Worm (Caenorhabditis elegans) whole organism, late embryonic: ENCODE results near the gene ced-6.

Source experiments
- C08G9.2 ChIP-seq: sonication (generic microtip); optimal IDR thresholded peaks from 2 replicates; lab custom pipeline; 2016; ENCODE audit warnings: mild to moderate bottlenecking, missing genetic modification characterization, moderate library complexity, missing compliant biosample characterization
- C38D4.7 ChIP-seq: fragments of 200-800 bp; sonication (Bioruptor generic); optimal IDR thresholded peaks from 2 replicates; lab custom pipeline; 2018; ENCODE audit warnings: mild to moderate bottlenecking, missing genetic modification characterization, moderate library complexity, missing compliant biosample characterization
- K02D7.2 ChIP-seq: sonication (generic microtip); optimal IDR thresholded peaks from 2 replicates; lab custom pipeline; 2017; ENCODE audit warnings: mild to moderate bottlenecking, missing genetic modification characterization, missing compliant biosample characterization
- K09A11.1 ChIP-seq: sonication (generic microtip); optimal IDR thresholded peaks from 2 replicates; lab custom pipeline; 2017; ENCODE audit warnings: antibody characterized with exemption, mild to moderate bottlenecking, missing genetic modification characterization, missing compliant biosample characterization; ENCODE audit not compliant: insufficient read depth
- T23F11.4 ChIP-seq: fragments of 200-800 bp; sonication (Bioruptor generic); optimal IDR thresholded peaks from 2 replicates; lab custom pipeline; 2018; ENCODE audit warnings: mild to moderate bottlenecking, missing genetic modification characterization, missing compliant biosample characterization
- ahr-1 ChIP-seq: sonication (generic microtip); optimal IDR thresholded peaks from 2 replicates; lab custom pipeline; 2016; ENCODE audit warnings: missing genetic modification characterization, missing compliant biosample characterization
- ama-1 ChIP-seq: fragments of 150-350 bp; optimal IDR thresholded peaks from 2 replicates; lab custom pipeline; 2014
- ceh-14 ChIP-seq: sonication (generic microtip); optimal IDR thresholded peaks from 2 replicates; lab custom pipeline; 2016; ENCODE audit warnings: missing genotype, missing genetic modification characterization, missing compliant biosample characterization
- ceh-18 ChIP-seq: sonication (generic microtip); optimal IDR thresholded peaks from 2 replicates; lab custom pipeline; 2016; ENCODE audit warnings: missing genetic modification characterization, missing compliant biosample characterization
- ceh-19 ChIP-seq: fragments of 200-800 bp; sonication (Bioruptor generic); optimal IDR thresholded peaks from 2 replicates; lab custom pipeline; 2018; ENCODE audit warnings: mild to moderate bottlenecking, missing genetic modification characterization, missing compliant biosample characterization
- ceh-2 ChIP-seq: sonication (generic microtip); optimal IDR thresholded peaks from 2 replicates; lab custom pipeline; 2016; ENCODE audit warnings: missing genotype, missing genetic modification characterization, missing compliant biosample characterization
- ceh-22 ChIP-seq: sonication (generic microtip); optimal IDR thresholded peaks from 2 replicates; lab custom pipeline; 2017; ENCODE audit warnings: missing biosample characterization, missing genetic modification characterization
- ceh-24 ChIP-seq: sonication (generic microtip); optimal IDR thresholded peaks from 2 replicates; lab custom pipeline; 2016; ENCODE audit warnings: mild to moderate bottlenecking, missing genetic modification characterization, missing compliant biosample characterization
- ceh-30 ChIP-seq: fragments of 150-350 bp; optimal IDR thresholded peaks from 2 replicates; lab custom pipeline; 2014; ENCODE audit warnings: missing biosample characterization, missing genetic modification characterization
- ceh-31 ChIP-seq: sonication (generic microtip); optimal IDR thresholded peaks from 2 replicates; lab custom pipeline; 2016; ENCODE audit warnings: missing genetic modification characterization, missing compliant biosample characterization
- ceh-45 ChIP-seq: fragments of 200-800 bp; sonication (Bioruptor generic); IDR thresholded peaks from 2 replicates; pipeline ENCODE4 v1.3.6; 2022; ENCODE audit warnings: missing genetic modification reagents, missing genetic modification characterization, missing compliant biosample characterization
- ceh-6 ChIP-seq: fragments of 200-800 bp; sonication (Bioruptor generic); optimal IDR thresholded peaks from 2 replicates; lab custom pipeline; 2018; ENCODE audit warnings: mild to moderate bottlenecking, missing genetic modification characterization, missing compliant biosample characterization
- dmd-4 ChIP-seq: sonication (generic microtip); optimal IDR thresholded peaks from 2 replicates; lab custom pipeline; 2016; ENCODE audit warnings: borderline replicate concordance, missing genetic modification characterization, missing compliant biosample characterization
- elt-2 ChIP-seq: sonication (generic microtip); optimal IDR thresholded peaks from 2 replicates; lab custom pipeline; 2016; ENCODE audit warnings: missing genetic modification reagents, missing genetic modification characterization, missing compliant biosample characterization
- elt-4 ChIP-seq: sonication (generic microtip); optimal IDR thresholded peaks from 2 replicates; lab custom pipeline; 2016; ENCODE audit warnings: missing genetic modification characterization, missing compliant biosample characterization
- ets-4 ChIP-seq: sonication (generic microtip); optimal IDR thresholded peaks from 2 replicates; lab custom pipeline; 2016; ENCODE audit warnings: missing genetic modification characterization, missing compliant biosample characterization
- fkh-6 ChIP-seq: sonication (generic microtip); optimal IDR thresholded peaks from 2 replicates; lab custom pipeline; 2016; ENCODE audit warnings: missing genetic modification characterization, missing compliant biosample characterization
- gmeb-2 ChIP-seq: sonication (generic microtip); optimal IDR thresholded peaks from 2 replicates; lab custom pipeline; 2016; ENCODE audit warnings: missing genetic modification characterization, inconsistent platforms, missing compliant biosample characterization
- hlh-13 ChIP-seq: fragments of 200-800 bp; sonication (Bioruptor generic); optimal IDR thresholded peaks from 2 replicates; lab custom pipeline; 2018; ENCODE audit warnings: mild to moderate bottlenecking, missing genetic modification characterization, missing compliant biosample characterization
- hlh-15 ChIP-seq: sonication (generic microtip); optimal IDR thresholded peaks from 2 replicates; lab custom pipeline; 2016; ENCODE audit warnings: missing genetic modification characterization, missing compliant biosample characterization
- hlh-30 ChIP-seq: sonication (generic microtip); optimal IDR thresholded peaks from 2 replicates; lab custom pipeline; 2017; ENCODE audit warnings: antibody characterized with exemption, missing genetic modification characterization, missing compliant biosample characterization; ENCODE audit not compliant: insufficient read depth
- hlh-6 ChIP-seq: sonication (generic microtip); optimal IDR thresholded peaks from 2 replicates; lab custom pipeline; 2016; ENCODE audit warnings: missing genotype, missing genetic modification characterization, missing compliant biosample characterization
- madf-2 ChIP-seq: sonication (generic microtip); optimal IDR thresholded peaks from 2 replicates; lab custom pipeline; 2017; ENCODE audit warnings: missing genetic modification characterization, missing compliant biosample characterization
- mec-3 ChIP-seq: sonication (generic microtip); optimal IDR thresholded peaks from 2 replicates; lab custom pipeline; 2016; ENCODE audit warnings: borderline replicate concordance, missing genetic modification characterization, missing compliant biosample characterization
- nfya-1 ChIP-seq: sonication (generic microtip); optimal IDR thresholded peaks from 2 replicates; lab custom pipeline; 2017; ENCODE audit warnings: missing genetic modification characterization, mild to moderate bottlenecking, missing compliant biosample characterization, antibody characterized with exemption, moderate library complexity
- nhr-11 ChIP-seq: fragments of 150-350 bp; optimal IDR thresholded peaks from 2 replicates; lab custom pipeline; 2014; ENCODE audit warnings: missing biosample characterization, missing genetic modification characterization
- npax-4 ChIP-seq: sonication (generic microtip); optimal IDR thresholded peaks from 2 replicates; lab custom pipeline; 2016; ENCODE audit warnings: missing genetic modification characterization, missing compliant biosample characterization
- pat-9 ChIP-seq: fragments of 200-800 bp; sonication (Bioruptor generic); optimal IDR thresholded peaks from 2 replicates; lab custom pipeline; 2018; ENCODE audit warnings: mild to moderate bottlenecking, missing genetic modification characterization, moderate library complexity, missing compliant biosample characterization
- pax-1 ChIP-seq: fragments of 150-350 bp; optimal IDR thresholded peaks from 2 replicates; lab custom pipeline; 2014; ENCODE audit warnings: missing biosample characterization, missing genetic modification characterization
- pha-2 ChIP-seq: sonication (generic microtip); optimal IDR thresholded peaks from 2 replicates; lab custom pipeline; 2017; ENCODE audit warnings: mild to moderate bottlenecking, missing genetic modification characterization, missing compliant biosample characterization
- pqm-1 ChIP-seq: sonication (generic microtip); optimal IDR thresholded peaks from 2 replicates; lab custom pipeline; 2016; ENCODE audit warnings: missing genetic modification characterization, missing compliant biosample characterization
- pros-1 ChIP-seq: fragments of 150-350 bp; optimal IDR thresholded peaks from 2 replicates; lab custom pipeline; 2014; ENCODE audit warnings: missing biosample characterization, missing genetic modification reagents, missing genetic modification characterization
- rnt-1 ChIP-seq: sonication (generic microtip); optimal IDR thresholded peaks from 2 replicates; lab custom pipeline; 2016; ENCODE audit warnings: missing genetic modification characterization, missing compliant biosample characterization
- sdc-2 ChIP-seq: sonication (generic microtip); optimal IDR thresholded peaks from 2 replicates; lab custom pipeline; 2016; ENCODE audit warnings: missing genotype, missing genetic modification characterization, missing compliant biosample characterization
- sox-2 ChIP-seq: fragments of 200-800 bp; sonication (Bioruptor generic); IDR thresholded peaks from 2 replicates; pipeline ENCODE4 v1.3.6; 2022; ENCODE audit warnings: missing genetic modification reagents, missing genetic modification characterization, missing compliant biosample characterization
- sox-4 ChIP-seq: sonication (generic microtip); optimal IDR thresholded peaks from 2 replicates; lab custom pipeline; 2017; ENCODE audit warnings: mild to moderate bottlenecking, missing genetic modification characterization, inconsistent platforms, missing compliant biosample characterization
- syd-9 ChIP-seq: sonication (generic microtip); optimal IDR thresholded peaks from 2 replicates; lab custom pipeline; 2016; ENCODE audit warnings: mild to moderate bottlenecking, missing genetic modification characterization, moderate library complexity, missing compliant biosample characterization
- ttx-3 ChIP-seq: sonication (generic microtip); optimal IDR thresholded peaks from 2 replicates; lab custom pipeline; 2016; ENCODE audit warnings: missing genetic modification reagents, missing genetic modification characterization, missing compliant biosample characterization
- unc-3 ChIP-seq, 2 experiments: fragments of 200-800 bp in 1 of 2; sonication (Bioruptor generic) in 1 of 2; sonication (generic microtip) in 1 of 2; conservative IDR thresholded peaks in 1 of 2; optimal IDR thresholded peaks in 1 of 2; 2 replicates each; pipeline versions ENCODE4 v1.3.6 to Lab custom; 2016 to 2022; ENCODE audit warnings: missing compliant biosample characterization in 2 of 2, missing genetic modification characterization in 2 of 2, missing genetic modification reagents in 1 of 2
- unc-42 ChIP-seq: sonication (generic microtip); optimal IDR thresholded peaks from 2 replicates; lab custom pipeline; 2016; ENCODE audit warnings: missing genotype, missing genetic modification characterization, missing compliant biosample characterization
- unc-55 ChIP-seq: sonication (generic microtip); optimal IDR thresholded peaks from 2 replicates; lab custom pipeline; 2017; ENCODE audit warnings: missing biosample characterization, missing genetic modification reagents, missing genetic modification characterization
- unc-86 ChIP-seq: sonication (generic microtip); optimal IDR thresholded peaks from 2 replicates; lab custom pipeline; 2016; ENCODE audit warnings: missing genetic modification characterization, missing compliant biosample characterization
- zip-5 ChIP-seq: sonication (generic microtip); optimal IDR thresholded peaks from 2 replicates; lab custom pipeline; 2016; ENCODE audit warnings: missing genetic modification characterization, missing compliant biosample characterization

Gene ced-6

ce11 chrIII:5553098-5553497 lies 42.5 kb upstream of the ced-6 start:
- TF ChIP-seq elt-2 (tag; lab: Kevin White, UChicago) (peak; percentile 54), hlh-30 (tag; lab: Kevin White, UChicago) (peak; percentile 20), pha-2 (no peak), unc-86 (tag; lab: Kevin White, UChicago) (no peak)

- peak; percentile 84 for TF ChIP-seq fkh-6 (tag; lab: Kevin White, UChicago)
- peak; percentile 90 for TF ChIP-seq ets-4 (tag; lab: Kevin White, UChicago)
- peak; percentile 77 for TF ChIP-seq ceh-30 (tag; lab: Kevin White, UChicago)
- peak; percentile 85 for TF ChIP-seq hlh-15 (tag; lab: Kevin White, UChicago)
- TF ChIP-seq ceh-18 (tag; lab: Kevin White, UChicago): peak; percentile 69
- no peak for TF ChIP-seq hlh-30 (tag; lab: Kevin White, UChicago)
- peak; percentile 93 for TF ChIP-seq unc-86 (tag; lab: Kevin White, UChicago)
- peak; percentile 90 for TF ChIP-seq K09A11.1 (tag; lab: Kevin White, UChicago)
- TF ChIP-seq K02D7.2 (tag; lab: Kevin White, UChicago): peak; percentile 91
- peak; percentile 98 for TF ChIP-seq elt-2 (tag; lab: Kevin White, UChicago)
- TF ChIP-seq T23F11.4 (GFP tag; lab: Kevin White, UChicago): peak; percentile 80
- peak; percentile 75 for TF ChIP-seq ceh-45 (GFP tag; lab: Robert Waterston, UW)
- TF ChIP-seq ceh-2 (tag; lab: Kevin White, UChicago): peak; percentile 96
- peak; percentile 98 for TF ChIP-seq ceh-14 (tag; lab: Kevin White, UChicago)
- TF ChIP-seq npax-4 (tag; lab: Kevin White, UChicago): peak; percentile 89
- peak; percentile 95 for TF ChIP-seq sox-4 (tag; lab: Kevin White, UChicago)
- peak; percentile 90 for TF ChIP-seq gmeb-2 (tag; lab: Kevin White, UChicago)
- TF ChIP-seq C38D4.7: peak; percentile 89
- TF ChIP-seq ama-1 (lab: Kevin White, UChicago): no peak
- no peak for TF ChIP-seq elt-4 (tag; lab: Kevin White, UChicago)
- peak; percentile 92 for TF ChIP-seq ceh-31 (tag; lab: Kevin White, UChicago)
- peak; percentile 52 for TF ChIP-seq pqm-1 (tag; lab: Kevin White, UChicago)
- no peak for TF ChIP-seq ceh-22
- peak; percentile 68 for TF ChIP-seq sdc-2 (tag; lab: Kevin White, UChicago)
- TF ChIP-seq unc-55 (GFP tag; lab: Kevin White, UChicago): no peak
- peak; percentile 60; the same call in 1 of the 2 replicates for TF ChIP-seq sox-2 (GFP tag; lab: Robert Waterston, UW)
- TF ChIP-seq ceh-24: peak; percentile 82
- no peak for TF ChIP-seq pros-1 (tag; lab: Kevin White, UChicago)
- peak; percentile 73 for TF ChIP-seq ceh-6 (GFP tag; lab: Kevin White, UChicago)
- peak; percentile 15 for TF ChIP-seq pax-1 (tag; lab: Kevin White, UChicago)
- TF ChIP-seq zip-5: peak; percentile 90
- peak; percentile 2 for TF ChIP-seq mec-3 (tag; lab: Kevin White, UChicago)
- TF ChIP-seq hlh-6 (tag; lab: Kevin White, UChicago): peak; percentile 82
- TF ChIP-seq syd-9 (tag; lab: Kevin White, UChicago): peak; percentile 88
- peak; percentile 75 for TF ChIP-seq C08G9.2 (tag; lab: Kevin White, UChicago)
- TF ChIP-seq pha-2: peak; percentile 91
- peak; percentile 92 for TF ChIP-seq ceh-19 (GFP tag; lab: Kevin White, UChicago)
- peak; percentile 86 for TF ChIP-seq hlh-13
- peak; percentile 83 for TF ChIP-seq unc-3 (GFP tag; conservative IDR thresholded peaks at IDR 0.05; lab: Robert Waterston, UW)
- peak; percentile 87 for TF ChIP-seq unc-3 (tag; optimal IDR thresholded peaks at IDR 0.05; lab: Kevin White, UChicago)
- peak; percentile 98 for TF ChIP-seq unc-42 (tag; lab: Kevin White, UChicago)
- no peak for TF ChIP-seq nhr-11
- TF ChIP-seq dmd-4 (tag; lab: Kevin White, UChicago): peak; percentile 56
- TF ChIP-seq nfya-1 (tag; lab: Kevin White, UChicago): peak; percentile 87
- peak; percentile 81 for TF ChIP-seq rnt-1
- TF ChIP-seq ttx-3: peak; percentile 95
- TF ChIP-seq madf-2: peak; percentile 87
- peak; percentile 84 for TF ChIP-seq ahr-1 (tag; lab: Kevin White, UChicago)
- TF ChIP-seq pat-9: peak; percentile 94
Observed at ce11 chrIII:5554884-5555500, 40.6 kb upstream of the ced-6 start, which contains the start of the genes nmad-1 and hach-1. nmad-1 (minus strand) TSS chrIII:5554934. hach-1 (plus strand) TSS chrIII:5555450.
